Worm (Caenorhabditis elegans): Measurements from ENCODE around the gene ttr-34.

DNA sequence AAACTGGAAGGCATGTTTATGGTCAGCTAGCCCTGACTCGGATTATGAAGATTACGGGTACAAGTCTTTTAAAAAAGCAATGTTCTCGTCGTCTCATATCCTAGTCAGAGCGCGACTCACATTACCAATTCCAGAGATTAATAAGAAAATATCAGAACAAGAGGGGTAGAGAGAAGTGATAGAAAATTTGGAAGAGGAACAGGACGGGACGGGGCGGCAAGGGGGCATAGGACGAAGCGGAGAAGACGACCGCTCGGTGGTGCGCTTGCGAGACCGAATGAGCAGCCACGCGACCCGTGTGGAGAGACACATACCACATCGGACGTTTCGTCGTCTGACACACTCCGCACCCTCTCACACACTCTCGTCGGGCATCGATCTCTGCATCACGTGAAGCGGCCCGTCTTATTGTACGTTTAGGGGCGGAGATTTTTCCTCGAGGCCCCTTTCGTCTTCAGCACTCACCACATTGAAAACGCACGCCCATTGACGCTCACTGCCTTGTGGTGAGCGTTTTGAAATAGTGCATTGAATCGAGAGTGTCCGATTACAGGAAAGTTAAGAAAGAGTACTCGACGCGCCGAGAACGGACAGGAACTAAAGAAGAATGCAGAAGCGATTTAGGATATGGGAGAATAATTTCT is 5.5 kb downstream of the ttr-34 start:
- TF ChIP-seq ets-7 (tag; optimal IDR thresholded peaks at IDR 0.05) (peak; percentile 26), hnd-1 (tag; optimal IDR thresholded peaks at IDR 0.05) (no peak), pes-1 (GFP tag; IDR thresholded peaks at IDR 0.05) (peak; percentile 76), sea-1 (GFP tag; conservative IDR thresholded peaks at IDR 0.05) (0 out of 2 replicates have a peak, but pooled peaks have one; percentile 27), ama-1 (optimal IDR thresholded peaks at IDR 0.05) (peak; percentile 90), tbx-11 (GFP tag; IDR thresholded peaks at IDR 0.05) (no peak), tra-4 (tag; optimal IDR thresholded peaks at IDR 0.05) (peak; percentile 68), hmg-4 (GFP tag; optimal IDR thresholded peaks at IDR 0.05) (peak; percentile 89), scrt-1 (GFP tag; IDR thresholded peaks at IDR 0.05) (peak; percentile 61; the same call in 1 of the 2 replicates)

All from whole organism, early embryonic.